Worm (Caenorhabditis elegans) whole organism, midembryonic: ENCODE data around the gene Y39F10A.6.
"Not testable (repeated sequence)": the region's sequence is repeated elsewhere in the genome, so short reads cannot be mapped to it uniquely, and the experiment has no call there.

Experiments
- T22C8.4 ChIP-seq: fragments of 200-800 bp; sonication (Bioruptor generic); IDR thresholded peaks from 2 replicates; pipeline ENCODE4 v1.3.6; 2022; ENCODE audit warnings: missing genetic modification characterization, missing compliant biosample characterization
- cog-1 ChIP-seq: sonication (generic microtip); optimal IDR thresholded peaks from 2 replicates; lab custom pipeline; 2016; ENCODE audit warnings: missing genetic modification characterization, missing compliant biosample characterization
- flt-1 ChIP-seq: fragments of 200-800 bp; sonication (Bioruptor generic); IDR thresholded peaks from 2 replicates; pipeline ENCODE4 v1.3.6; 2022; ENCODE audit warnings: missing genetic modification characterization, missing compliant biosample characterization
- klf-2 ChIP-seq: fragments of 200-800 bp; sonication (Bioruptor generic); conservative IDR thresholded peaks from 2 replicates; pipeline ENCODE4 v1.3.6; 2022; ENCODE audit warnings: missing genetic modification reagents, missing genetic modification characterization, missing compliant biosample characterization
- med-1 ChIP-seq: sonication (generic microtip); optimal IDR thresholded peaks from 2 replicates; lab custom pipeline; 2017; ENCODE audit warnings: missing genetic modification characterization, mild to moderate bottlenecking, missing compliant biosample characterization, antibody characterized with exemption, missing genetic modification reagents; ENCODE audit not compliant: insufficient read depth
- ref-1 ChIP-seq: fragments of 200-800 bp; sonication (Bioruptor generic); conservative IDR thresholded peaks from 2 replicates; pipeline ENCODE4 v1.3.6; 2022; ENCODE audit warnings: missing genetic modification reagents, missing genetic modification characterization, missing compliant biosample characterization
- tab-1 ChIP-seq: fragments of 200-800 bp; sonication (Bioruptor generic); IDR thresholded peaks from 2 replicates; pipeline ENCODE4 v1.3.6; 2022; ENCODE audit warnings: missing genetic modification characterization, missing compliant biosample characterization
- ztf-23 ChIP-seq: fragments of 200-800 bp; sonication (Bioruptor generic); IDR thresholded peaks from 2 replicates; pipeline ENCODE4 v1.3.6; 2022; ENCODE audit warnings: missing genetic modification reagents, missing genetic modification characterization, missing compliant biosample characterization
- ztf-29 ChIP-seq: fragments of 200-800 bp; sonication (Bioruptor generic); IDR thresholded peaks from 2 replicates; pipeline ENCODE4 v1.3.6; 2022; ENCODE audit warnings: missing genetic modification reagents, missing genetic modification characterization, missing compliant biosample characterization

Gene Y39F10A.6

DNA sequence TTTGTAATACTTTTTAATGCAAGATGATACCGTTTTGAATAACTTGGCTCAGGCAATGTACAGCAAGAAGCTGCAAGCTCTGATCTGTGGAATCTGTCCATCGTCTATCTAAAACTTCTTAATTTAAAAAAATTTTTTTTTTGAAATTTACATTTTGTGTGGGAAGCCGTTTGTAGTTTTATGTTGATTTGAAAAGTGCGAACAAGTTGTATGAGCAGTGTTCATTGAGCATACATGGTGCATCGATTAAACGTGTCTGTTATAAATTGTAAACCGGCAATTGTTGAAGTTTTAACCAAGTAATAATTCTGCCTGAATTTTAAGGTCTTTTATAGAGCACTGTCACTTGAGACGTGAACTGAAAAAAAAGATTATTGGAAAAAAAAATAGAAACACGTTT lies at the start of gene Y39F10A.6:
TSS of gene Y39F10A.6 (minus strand) at position 101 of the 400 bp plus-strand sequence.
- TF ChIP-seq med-1 (GFP tag; lab: Kevin White, UChicago) = no peak
- no peak for TF ChIP-seq klf-2 (GFP tag; lab: Robert Waterston, UW)
- no peak for TF ChIP-seq ztf-29 (GFP tag; lab: Robert Waterston, UW)
- no peak for TF ChIP-seq tab-1 (GFP tag; lab: Robert Waterston, UW)
- TF ChIP-seq flt-1 (GFP tag; lab: Robert Waterston, UW) = no peak
- no peak for TF ChIP-seq ref-1 (GFP tag; lab: Robert Waterston, UW)
- TF ChIP-seq cog-1 (tag; lab: Kevin White, UChicago) = no peak
- no peak for TF ChIP-seq ztf-23 (GFP tag; lab: Robert Waterston, UW)
- no peak for TF ChIP-seq T22C8.4 (GFP tag; lab: Robert Waterston, UW)

DNA sequence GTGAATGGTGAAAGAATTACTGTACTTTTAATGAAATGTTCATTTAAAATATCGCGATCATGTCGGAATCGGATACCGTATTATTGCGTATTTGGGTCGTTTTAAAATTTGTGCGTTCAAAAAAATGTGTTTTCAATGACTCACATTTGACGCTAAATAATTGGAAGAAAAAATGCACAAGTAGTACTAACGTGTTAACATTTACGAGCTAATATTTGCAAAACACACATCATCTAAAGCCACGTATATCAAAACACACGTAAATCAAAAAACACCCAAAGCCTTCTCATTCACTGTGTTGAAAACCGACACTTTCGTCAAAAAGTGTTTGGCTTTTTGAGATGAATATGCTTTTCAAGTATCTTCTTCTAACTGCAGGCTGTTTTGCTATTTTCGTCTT lies 42.1 kb upstream of the Y39F10A.6 start, which contains the start of gene F28A10.1:
TSS of gene F28A10.1 (plus strand) at position 301 of the 400 bp plus-strand sequence.
- TF ChIP-seq cog-1 (tag; lab: Kevin White, UChicago) = no peak
- TF ChIP-seq ref-1 (GFP tag; lab: Robert Waterston, UW) = no peak
- TF ChIP-seq flt-1 (GFP tag; lab: Robert Waterston, UW) = no peak
- no peak for TF ChIP-seq ztf-23 (GFP tag; lab: Robert Waterston, UW)

DNA sequence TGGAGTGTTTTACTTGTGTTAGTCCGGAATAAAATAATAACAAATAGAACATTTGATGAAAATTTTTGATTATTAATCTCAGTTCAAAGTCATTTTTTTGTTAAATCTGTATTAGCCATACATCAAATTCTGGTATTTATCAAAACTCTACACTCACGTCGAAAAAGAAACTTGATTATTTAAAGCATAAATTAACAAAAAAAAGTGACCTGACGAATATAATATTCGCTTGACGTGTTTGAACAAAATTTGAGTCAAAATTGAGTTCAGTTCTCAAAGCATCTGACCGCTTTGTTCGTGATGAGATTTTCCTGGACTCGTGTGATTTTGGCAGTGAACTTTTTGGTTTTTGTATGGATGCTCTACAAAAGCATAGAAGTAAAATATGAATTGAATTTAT lies 40.1 kb upstream of the Y39F10A.6 start, which contains the start of gene F46F5.10:
TSS of gene F46F5.10 (plus strand) at position 301 of the 400 bp plus-strand sequence.
- TF ChIP-seq tab-1 (GFP tag; lab: Robert Waterston, UW) (no peak), cog-1 (tag; lab: Kevin White, UChicago) (no peak), flt-1 (GFP tag; lab: Robert Waterston, UW) (no peak), ref-1 (GFP tag; lab: Robert Waterston, UW) (no peak), ztf-23 (GFP tag; lab: Robert Waterston, UW) (no peak), T22C8.4 (GFP tag; lab: Robert Waterston, UW) (no peak), med-1 (GFP tag; lab: Kevin White, UChicago) (no peak), ztf-29 (GFP tag; lab: Robert Waterston, UW) (no peak), klf-2 (GFP tag; lab: Robert Waterston, UW) (no peak)

DNA sequence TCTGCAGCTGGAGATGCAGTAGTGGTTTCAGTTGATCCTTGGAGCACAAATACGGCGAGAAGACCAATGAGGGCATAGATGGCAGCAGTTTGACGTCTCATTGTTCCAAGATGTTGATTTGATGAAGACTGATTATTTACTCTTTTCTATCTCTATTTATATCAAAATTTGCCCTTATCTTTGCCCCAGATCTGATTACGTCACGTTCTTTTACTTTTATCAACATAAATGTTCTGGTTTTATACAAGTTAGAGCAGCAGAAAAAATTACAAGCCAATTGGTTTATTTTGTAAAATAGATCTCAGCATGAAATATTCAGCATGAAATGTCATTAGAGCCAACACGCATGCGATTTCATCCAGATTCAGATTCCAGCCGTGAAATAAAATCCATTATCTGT lies 39.3 kb upstream of the Y39F10A.6 start, which contains the start of gene msrp-4:
TSS of gene msrp-4 (minus strand) at position 101 of the 400 bp plus-strand sequence.
- TF ChIP-seq ref-1, ztf-29, T22C8.4 (GFP tag; lab: Robert Waterston, UW): not testable (repeated sequence)

DNA sequence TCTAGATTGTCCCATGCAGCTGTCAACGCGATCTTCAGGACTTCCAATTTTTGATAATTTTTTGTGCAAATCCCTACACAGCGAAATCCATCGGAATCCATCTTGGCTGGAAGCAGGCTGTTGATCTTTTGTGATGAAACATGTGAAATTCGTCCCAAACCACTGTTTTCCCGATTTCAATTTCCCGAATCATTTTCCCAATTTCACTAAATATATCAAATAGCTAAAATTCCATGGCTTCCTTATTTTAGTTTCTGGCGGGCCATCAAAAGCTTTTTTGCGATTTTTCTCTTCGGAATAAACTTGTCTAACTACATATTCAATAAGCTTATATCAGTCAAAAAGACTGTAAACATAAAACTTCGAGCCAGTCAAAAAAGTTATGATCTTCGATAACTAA lies 38.1 kb upstream of the Y39F10A.6 start, which contains the start of gene F46F5.8:
TSS of gene F46F5.8 (minus strand) at position 101 of the 400 bp plus-strand sequence.
- TF ChIP-seq ztf-29 (GFP tag; lab: Robert Waterston, UW) = no peak
- no peak for TF ChIP-seq tab-1 (GFP tag; lab: Robert Waterston, UW)
- no peak for TF ChIP-seq ztf-23 (GFP tag; lab: Robert Waterston, UW)
- TF ChIP-seq cog-1 (tag; lab: Kevin White, UChicago) = no peak
- TF ChIP-seq ref-1 (GFP tag; lab: Robert Waterston, UW) = no peak
- TF ChIP-seq klf-2 (GFP tag; lab: Robert Waterston, UW) = no peak
- TF ChIP-seq flt-1 (GFP tag; lab: Robert Waterston, UW) = no peak
- TF ChIP-seq med-1 (GFP tag; lab: Kevin White, UChicago) = no peak
- TF ChIP-seq T22C8.4 (GFP tag; lab: Robert Waterston, UW) = no peak

DNA sequence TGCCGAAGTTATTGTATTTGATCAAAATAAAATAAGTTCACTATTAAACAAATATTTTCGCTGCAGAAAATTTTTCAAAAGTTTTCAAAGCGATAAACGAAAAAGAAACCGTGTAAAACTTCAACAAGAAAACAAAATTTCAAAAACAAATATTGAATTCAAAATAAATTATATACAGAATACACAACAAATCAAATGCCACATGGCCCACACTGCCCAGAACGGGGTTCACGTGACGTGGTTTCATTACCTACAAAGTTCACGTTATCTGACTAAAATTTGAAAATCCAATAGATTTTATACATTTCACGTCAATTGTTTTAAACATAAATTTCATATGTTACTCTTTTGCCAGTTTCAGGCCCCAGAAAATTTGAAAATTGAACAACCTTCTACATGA lies 37.1 kb upstream of the Y39F10A.6 start, which contains the start of gene F46F5.7:
TSS of gene F46F5.7 (minus strand) at position 101 of the 400 bp plus-strand sequence.
- TF ChIP-seq ztf-29 (GFP tag; lab: Robert Waterston, UW) = no peak
- no peak for TF ChIP-seq T22C8.4 (GFP tag; lab: Robert Waterston, UW)
- no peak for TF ChIP-seq cog-1 (tag; lab: Kevin White, UChicago)

DNA sequence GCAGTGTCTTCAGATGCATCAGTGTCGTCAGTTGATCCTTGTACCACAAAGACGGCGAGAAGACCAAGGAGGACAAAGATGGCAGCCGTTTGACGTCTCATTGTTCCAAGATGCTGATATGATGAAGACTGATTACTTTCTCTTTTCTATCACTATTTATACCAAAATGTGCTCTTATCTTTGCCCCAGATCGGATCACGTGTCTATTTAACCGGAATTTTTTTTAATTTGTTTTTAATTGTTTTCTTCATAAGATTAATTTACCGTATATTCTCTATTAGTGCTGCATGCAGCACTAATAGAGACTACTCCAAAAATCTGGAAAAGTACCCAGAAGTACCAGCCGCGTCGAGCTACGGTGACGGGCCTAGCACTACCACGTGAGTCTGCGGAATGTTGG lies 31.3 kb upstream of the Y39F10A.6 start, which contains the start of gene msrp-3:
TSS of gene msrp-3 (minus strand) at position 101 of the 400 bp plus-strand sequence.
- no peak for TF ChIP-seq T22C8.4 (GFP tag; lab: Robert Waterston, UW)
- TF ChIP-seq ref-1 (GFP tag; lab: Robert Waterston, UW) = no peak
- TF ChIP-seq flt-1 (GFP tag; lab: Robert Waterston, UW) = no peak
- no peak for TF ChIP-seq cog-1 (tag; lab: Kevin White, UChicago)
- TF ChIP-seq ztf-29 (GFP tag; lab: Robert Waterston, UW) = no peak
- TF ChIP-seq med-1 (GFP tag; lab: Kevin White, UChicago) = no peak
- no peak for TF ChIP-seq tab-1 (GFP tag; lab: Robert Waterston, UW)
- no peak for TF ChIP-seq ztf-23 (GFP tag; lab: Robert Waterston, UW)
- TF ChIP-seq klf-2 (GFP tag; lab: Robert Waterston, UW) = no peak

DNA sequence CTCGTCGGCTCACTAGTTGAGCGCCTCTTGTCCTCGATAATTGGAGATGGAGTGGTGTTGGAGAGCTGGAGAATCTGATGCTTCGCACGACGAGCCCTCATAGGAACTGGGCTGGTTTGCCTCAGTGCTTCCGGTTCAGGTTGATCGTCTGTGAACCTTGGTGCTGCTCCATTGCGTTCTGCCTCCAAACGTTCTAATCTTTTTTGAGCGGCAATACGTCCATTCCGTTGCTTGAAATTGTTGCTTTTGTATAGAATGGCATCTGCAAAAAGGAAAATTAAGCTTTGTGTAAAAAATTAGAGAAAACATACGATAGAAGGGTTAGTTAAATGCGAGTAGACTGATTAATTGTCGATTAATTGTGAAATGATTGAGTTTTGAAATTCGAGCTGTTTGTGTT lies 29.5 kb upstream of the Y39F10A.6 start, which contains the start of gene F46F5.5:
TSS of gene F46F5.5 (minus strand) at position 101 of the 400 bp plus-strand sequence.
- TF ChIP-seq ztf-29 (GFP tag; lab: Robert Waterston, UW) = no peak
- no peak for TF ChIP-seq klf-2 (GFP tag; lab: Robert Waterston, UW)
- TF ChIP-seq flt-1 (GFP tag; lab: Robert Waterston, UW) = no peak
- no peak for TF ChIP-seq ref-1 (GFP tag; lab: Robert Waterston, UW)
- no peak for TF ChIP-seq ztf-23 (GFP tag; lab: Robert Waterston, UW)
- TF ChIP-seq tab-1 (GFP tag; lab: Robert Waterston, UW) = no peak
- TF ChIP-seq cog-1 (tag; lab: Kevin White, UChicago) = no peak
- TF ChIP-seq med-1 (GFP tag; lab: Kevin White, UChicago) = no peak
- TF ChIP-seq T22C8.4 (GFP tag; lab: Robert Waterston, UW) = no peak

DNA sequence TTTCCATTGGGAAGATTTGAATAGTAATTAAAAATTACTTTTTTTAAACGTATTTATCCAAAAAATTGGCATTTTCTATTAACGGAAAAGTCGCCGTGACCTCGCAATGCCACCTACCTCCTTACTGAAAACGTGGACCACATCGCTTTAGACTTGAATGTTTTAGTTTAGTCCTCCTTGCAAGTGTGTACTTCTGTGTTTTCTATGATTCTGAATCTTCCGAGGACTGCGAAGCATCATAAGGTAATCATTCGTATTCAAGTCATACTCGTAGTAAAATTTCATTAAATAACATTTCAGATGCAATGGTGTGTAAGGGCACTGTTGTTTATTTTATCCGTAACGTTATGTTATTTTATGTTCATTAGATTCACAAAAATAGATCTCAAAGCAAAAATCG lies 25.0 kb upstream of the Y39F10A.6 start, which contains the start of gene F46F5.11:
TSS of gene F46F5.11 (plus strand) at position 301 of the 400 bp plus-strand sequence.
- TF ChIP-seq ztf-23 (GFP tag; lab: Robert Waterston, UW) (no peak), T22C8.4 (GFP tag; lab: Robert Waterston, UW) (no peak), ref-1 (GFP tag; lab: Robert Waterston, UW) (no peak), tab-1 (GFP tag; lab: Robert Waterston, UW) (no peak)
